Worm (Caenorhabditis elegans) whole organism, mixed stage, embryonic: ENCODE data around the gene R09E10.8.

Source experiments
- ceh-43 ChIP-seq: fragments of 200-800 bp; sonication (Bioruptor generic); optimal IDR thresholded peaks from 2 replicates; lab custom pipeline; 2018; ENCODE audit warnings: mild to moderate bottlenecking, missing genetic modification characterization, moderate library complexity, missing compliant biosample characterization
- lin-13 ChIP-seq: fragments of 150-350 bp; optimal IDR thresholded peaks from 2 replicates; lab custom pipeline; 2014; ENCODE audit warnings: missing biosample characterization, missing genetic modification characterization
- lsy-2 ChIP-seq: fragments of 150-350 bp; optimal IDR thresholded peaks from 2 replicates; lab custom pipeline; 2014; ENCODE audit warnings: missing biosample characterization, missing genetic modification characterization
- mls-2 ChIP-seq: sonication (generic microtip); optimal IDR thresholded peaks from 2 replicates; lab custom pipeline; 2016; ENCODE audit warnings: mild to moderate bottlenecking, missing genetic modification characterization, moderate library complexity, missing compliant biosample characterization
- nhr-237 ChIP-seq: fragments of 150-350 bp; optimal IDR thresholded peaks from 2 replicates; lab custom pipeline; 2014; ENCODE audit warnings: missing biosample characterization, missing genetic modification characterization
- pha-4 ChIP-seq: fragments of 150-350 bp; optimal IDR thresholded peaks from 2 replicates; lab custom pipeline; 2018; ENCODE audit warnings: missing biosample characterization, missing genetic modification reagents, missing genetic modification characterization
- unc-39 ChIP-seq: fragments of 150-350 bp; optimal IDR thresholded peaks from 2 replicates; lab custom pipeline; 2014; ENCODE audit warnings: missing biosample characterization, missing genetic modification characterization

DNA sequence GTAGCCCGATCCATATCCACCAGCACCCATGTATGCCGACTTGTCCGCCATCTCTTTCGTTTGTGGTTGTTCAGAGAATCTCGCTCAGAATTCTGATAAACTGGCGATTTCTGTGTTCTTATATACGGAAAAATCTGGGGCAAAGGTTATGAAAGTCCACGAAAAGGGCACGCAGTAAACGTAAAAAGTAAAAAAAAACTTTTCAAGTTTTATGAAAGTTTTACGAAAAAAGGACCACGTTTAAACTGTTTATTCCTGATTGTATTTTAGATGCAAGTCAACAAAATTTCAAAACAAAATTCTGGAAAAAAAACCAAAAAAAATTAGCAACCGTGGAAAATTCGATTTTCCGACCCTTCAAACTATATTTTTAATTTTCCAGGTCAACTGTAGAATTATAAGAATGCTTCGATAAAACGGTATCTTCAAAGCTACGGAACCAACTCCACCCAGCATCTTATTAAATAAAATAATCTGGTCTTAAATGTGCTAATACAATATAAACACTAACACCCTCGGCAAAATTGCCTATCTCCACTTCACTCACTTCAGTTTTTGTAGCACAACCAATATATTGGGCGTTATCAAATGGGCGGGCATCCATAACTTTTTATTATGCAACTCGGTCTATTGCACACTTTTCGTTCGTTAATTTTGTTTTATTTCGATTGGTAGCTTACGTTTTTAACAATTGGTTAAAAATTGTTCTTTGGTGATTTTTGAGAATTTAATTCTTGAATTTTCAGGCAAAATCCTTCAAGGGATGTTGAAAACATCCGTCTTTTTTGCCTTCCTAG, 40.9 kb downstream of the R09E10.8 start, which contains the start of the genes nspd-7 and Y43C5A.2:
- TF ChIP-seq unc-39 (tag; lab: Kevin White, UChicago) (no peak), pha-4 (tag; lab: Kevin White, UChicago) (no peak), lsy-2 (tag; lab: Kevin White, UChicago) (no peak), nhr-237 (tag; lab: Kevin White, UChicago) (no peak), mls-2 (no peak), ceh-43 (GFP tag; lab: Kevin White, UChicago) (no peak), lin-13 (tag; lab: Kevin White, UChicago) (no peak)
